Fruit fly (Drosophila melanogaster) whole organism, embryonic: Measurements from ENCODE around the gene Vinc.

Experiments used
- Ada2b ChIP-seq: fragments of 200-800 bp; sonication (Bioruptor generic); IDR thresholded peaks from 2 replicates; pipeline ENCODE4 v1.3.6; 2022; ENCODE audit warnings: missing biosample characterization, missing genetic modification characterization
- B-H2 ChIP-seq: fragments of 200-800 bp; sonication (Bioruptor generic); optimal IDR thresholded peaks from 2 replicates; lab custom pipeline; 2018; ENCODE audit warnings: missing biosample characterization, mild to moderate bottlenecking, missing genetic modification characterization
- CG10462 ChIP-seq: fragments of 200-800 bp; sonication (Bioruptor generic); optimal IDR thresholded peaks from 2 replicates; lab custom pipeline; 2016; ENCODE audit warnings: missing biosample characterization, missing genetic modification characterization
- CG11696 ChIP-seq: fragments of 200-800 bp; sonication (Bioruptor generic); IDR thresholded peaks from 2 replicates; pipeline ENCODE4 v1.3.6; 2022; ENCODE audit warnings: missing biosample characterization, missing genetic modification characterization
- CG12071 ChIP-seq: fragments of 200-800 bp; sonication (Bioruptor generic); optimal IDR thresholded peaks from 3 replicates; lab custom pipeline; 2018; ENCODE audit warnings: missing biosample characterization, mild to moderate bottlenecking, missing genetic modification characterization
- CG12104 ChIP-seq: fragments of 200-800 bp; sonication (Bioruptor generic); optimal IDR thresholded peaks from 3 replicates; lab custom pipeline; 2016; ENCODE audit warnings: missing biosample characterization, missing genetic modification characterization
- CG12942 ChIP-seq: fragments of 200-800 bp; sonication (Bioruptor generic); optimal IDR thresholded peaks from 3 replicates; lab custom pipeline; 2016; ENCODE audit warnings: missing biosample characterization, missing genetic modification characterization
- CG13296 ChIP-seq: fragments of 200-800 bp; sonication (Bioruptor generic); optimal IDR thresholded peaks from 3 replicates; lab custom pipeline; 2018; ENCODE audit warnings: missing biosample characterization, mild to moderate bottlenecking, missing genetic modification characterization
- CG17568 ChIP-seq: fragments of 200-800 bp; sonication (Bioruptor generic); optimal IDR thresholded peaks from 2 replicates; lab custom pipeline; 2018; ENCODE audit warnings: missing biosample characterization, mild to moderate bottlenecking, missing genetic modification characterization, moderate library complexity
- CG17612 ChIP-seq: fragments of 200-800 bp; sonication (Bioruptor generic); IDR thresholded peaks from 2 replicates; pipeline ENCODE4 v1.3.6; 2022; ENCODE audit warnings: missing biosample characterization, missing genetic modification characterization
- CG17829 ChIP-seq: fragments of 200-800 bp; optimal IDR thresholded peaks from 2 replicates; lab custom pipeline; 2019; ENCODE audit warnings: missing biosample characterization, mild to moderate bottlenecking, missing genetic modification characterization, moderate library complexity
- CG1792 ChIP-seq: fragments of 200-800 bp; sonication (Bioruptor generic); optimal IDR thresholded peaks from 2 replicates; lab custom pipeline; 2016; ENCODE audit warnings: missing biosample characterization, missing genetic modification characterization
- CG2712 ChIP-seq: fragments of 200-800 bp; optimal IDR thresholded peaks from 3 replicates; lab custom pipeline; 2019; ENCODE audit warnings: missing biosample characterization, mild to moderate bottlenecking, missing genetic modification characterization, moderate library complexity
- CG2875 ChIP-seq: fragments of 200-800 bp; sonication (Bioruptor generic); optimal IDR thresholded peaks from 2 replicates; lab custom pipeline; 2017; ENCODE audit warnings: missing biosample characterization, mild to moderate bottlenecking, missing genetic modification characterization, missing genetic modification reagents
- CG3838 ChIP-seq: fragments of 200-800 bp; sonication (Bioruptor generic); optimal IDR thresholded peaks from 3 replicates; lab custom pipeline; 2016; ENCODE audit warnings: missing biosample characterization, missing genetic modification characterization
- CG4707 ChIP-seq: fragments of 200-800 bp; sonication (Bioruptor generic); optimal IDR thresholded peaks from 2 replicates; lab custom pipeline; 2018; ENCODE audit warnings: missing biosample characterization, mild to moderate bottlenecking, missing genetic modification characterization, moderate library complexity
- CG6272 ChIP-seq: fragments of 200-800 bp; sonication (Bioruptor generic); IDR thresholded peaks from 2 replicates; pipeline ENCODE4 v1.3.6; 2022; ENCODE audit warnings: missing biosample characterization, missing genetic modification characterization
- CG7357 ChIP-seq: fragments of 200-800 bp; sonication (Bioruptor generic); IDR thresholded peaks from 3 replicates; pipeline ENCODE4 v1.3.6; 2022; ENCODE audit warnings: missing biosample characterization, missing genetic modification characterization
- CG7745 ChIP-seq: fragments of 200-800 bp; sonication (Bioruptor generic); optimal IDR thresholded peaks from 2 replicates; lab custom pipeline; 2018; ENCODE audit warnings: missing biosample characterization, mild to moderate bottlenecking, missing genetic modification characterization, moderate library complexity
- CG7839 ChIP-seq: fragments of 200-800 bp; sonication (Bioruptor generic); optimal IDR thresholded peaks from 3 replicates; lab custom pipeline; 2018; ENCODE audit warnings: missing biosample characterization, mild to moderate bottlenecking, missing genetic modification characterization, moderate library complexity
- CG7987 ChIP-seq: fragments of 200-800 bp; sonication (Bioruptor generic); optimal IDR thresholded peaks from 2 replicates; lab custom pipeline; 2018; ENCODE audit warnings: missing biosample characterization, mild to moderate bottlenecking, missing genetic modification characterization, moderate library complexity
- CG8765 ChIP-seq: fragments of 200-800 bp; sonication (Bioruptor generic); IDR thresholded peaks from 2 replicates; pipeline ENCODE4 v1.3.6; 2022; ENCODE audit warnings: missing biosample characterization, missing genetic modification characterization
- CG8944 ChIP-seq: fragments of 200-800 bp; sonication (Bioruptor generic); optimal IDR thresholded peaks from 3 replicates; lab custom pipeline; 2016; ENCODE audit warnings: missing biosample characterization, missing genetic modification characterization
- ERR ChIP-seq: fragments of 200-800 bp; sonication (Bioruptor generic); optimal IDR thresholded peaks from 2 replicates; lab custom pipeline; 2016; ENCODE audit warnings: missing biosample characterization, missing genetic modification characterization
- Eip74EF ChIP-seq, 2 experiments: fragments of 200-800 bp in 1 of 2; fragments of >200 bp in 1 of 2; sonication (Bioruptor generic) in 1 of 2; optimal IDR thresholded peaks; 2 replicates each; lab custom pipeline; 2017 to 2019; ENCODE audit warnings: missing biosample characterization in 2 of 2, missing genetic modification characterization in 2 of 2, mild to moderate bottlenecking in 1 of 2, moderate library complexity in 1 of 2
- Elba2 ChIP-seq: fragments of 200-800 bp; sonication (Bioruptor generic); optimal IDR thresholded peaks from 3 replicates; lab custom pipeline; 2016; ENCODE audit warnings: missing biosample characterization, missing genetic modification characterization
- Hey ChIP-seq: fragments of 200-800 bp; sonication (Bioruptor generic); optimal IDR thresholded peaks from 3 replicates; lab custom pipeline; 2018; ENCODE audit warnings: missing biosample characterization, mild to moderate bottlenecking, missing genetic modification characterization
- Hsf ChIP-seq: fragments of 200-800 bp; sonication (Bioruptor generic); optimal IDR thresholded peaks from 3 replicates; lab custom pipeline; 2016; ENCODE audit warnings: missing biosample characterization, missing genetic modification characterization
- Lhr ChIP-seq: fragments of 200-800 bp; sonication (Bioruptor generic); optimal IDR thresholded peaks from 3 replicates; lab custom pipeline; 2017; ENCODE audit warnings: mild to moderate bottlenecking, missing biosample characterization, missing genetic modification reagents, missing genetic modification characterization
- Med ChIP-seq: fragments of 200-800 bp; sonication (Bioruptor generic); peaks from one replicate; lab custom pipeline; 2016; ENCODE audit warnings: missing biosample characterization, missing genetic modification characterization, mild to moderate bottlenecking, inconsistent platforms, moderate library complexity
- Nf-YB ChIP-seq: fragments of 200-800 bp; sonication (Bioruptor generic); optimal IDR thresholded peaks from 3 replicates; lab custom pipeline; 2019; ENCODE audit warnings: missing biosample characterization, mild to moderate bottlenecking, missing genetic modification characterization, moderate library complexity
- Nf-YC ChIP-seq: fragments of 200-800 bp; optimal IDR thresholded peaks from 3 replicates; lab custom pipeline; 2019; ENCODE audit warnings: missing biosample characterization, mild to moderate bottlenecking, missing genetic modification characterization, moderate library complexity
- Ravus ChIP-seq: fragments of 200-800 bp; sonication (Bioruptor generic); IDR thresholded peaks from 2 replicates; pipeline ENCODE4 v1.3.6; 2022; ENCODE audit warnings: missing biosample characterization, missing genetic modification characterization
- Scr ChIP-seq: fragments of 200-800 bp; sonication (Bioruptor generic); IDR thresholded peaks from 2 replicates; pipeline ENCODE4 v1.3.6; 2022; ENCODE audit warnings: missing biosample characterization, missing genetic modification characterization; ENCODE audit not compliant: partially characterized antibody
- abd-A ChIP-seq: fragments of 200-800 bp; sonication (Bioruptor generic); optimal IDR thresholded peaks from 3 replicates; lab custom pipeline; 2019; ENCODE audit warnings: missing biosample characterization, mild to moderate bottlenecking, missing genetic modification characterization, moderate library complexity
- br ChIP-seq: fragments of >200 bp; optimal IDR thresholded peaks from 2 replicates; lab custom pipeline; 2017
- caup ChIP-seq: fragments of 200-800 bp; sonication (Bioruptor generic); optimal IDR thresholded peaks from 3 replicates; lab custom pipeline; 2017; ENCODE audit warnings: missing biosample characterization, mild to moderate bottlenecking, missing genetic modification characterization, moderate library complexity; ENCODE audit not compliant: severe bottlenecking
- chif ChIP-seq, 2 experiments: fragments of 200-800 bp; sonication (Bioruptor generic); optimal IDR thresholded peaks; 3 replicates each; lab custom pipeline; 2016; ENCODE audit warnings: missing biosample characterization in 2 of 2, missing genetic modification characterization in 2 of 2
- danr ChIP-seq: fragments of 200-800 bp; sonication (Bioruptor generic); IDR thresholded peaks from 2 replicates; pipeline ENCODE4 v1.3.6; 2022; ENCODE audit warnings: missing biosample characterization, missing genetic modification characterization
- insv ChIP-seq, 2 experiments: fragments of 200-800 bp; sonication (Bioruptor generic); optimal IDR thresholded peaks; 3 replicates each; lab custom pipeline; 2016 to 2018; ENCODE audit warnings: missing biosample characterization in 2 of 2, missing genetic modification characterization in 2 of 2
- jing ChIP-seq: fragments of 200-800 bp; sonication (Bioruptor generic); optimal IDR thresholded peaks from 2 replicates; lab custom pipeline; 2018; ENCODE audit warnings: missing biosample characterization, mild to moderate bottlenecking, missing genetic modification characterization
- kay ChIP-seq: fragments of 200-800 bp; sonication (Bioruptor generic); optimal IDR thresholded peaks from 2 replicates; lab custom pipeline; 2016; ENCODE audit warnings: missing biosample characterization, missing genetic modification characterization
- ken ChIP-seq: fragments of 200-800 bp; sonication (Bioruptor generic); IDR thresholded peaks from 3 replicates; pipeline ENCODE4 v1.3.6; 2022; ENCODE audit warnings: missing biosample characterization, missing genetic modification characterization
- lab ChIP-seq: fragments of 200-800 bp; sonication (Bioruptor generic); optimal IDR thresholded peaks from 3 replicates; lab custom pipeline; 2017; ENCODE audit warnings: missing biosample characterization, missing genetic modification characterization, mild to moderate bottlenecking, moderate library complexity, missing genetic modification reagents
- schlank ChIP-seq: fragments of 200-800 bp; sonication (Bioruptor generic); optimal IDR thresholded peaks from 2 replicates; lab custom pipeline; 2018; ENCODE audit warnings: missing biosample characterization, mild to moderate bottlenecking, missing genetic modification characterization
- sd ChIP-seq: fragments of 200-800 bp; sonication (Bioruptor generic); optimal IDR thresholded peaks from 3 replicates; lab custom pipeline; 2018; ENCODE audit warnings: missing biosample characterization, mild to moderate bottlenecking, missing genetic modification characterization, moderate library complexity
- sens-2 ChIP-seq: fragments of 200-800 bp; sonication (Bioruptor generic); IDR thresholded peaks from 2 replicates; pipeline ENCODE4 v1.3.6; 2022; ENCODE audit warnings: missing biosample characterization, missing genetic modification characterization
- tx ChIP-seq: fragments of 200-800 bp; sonication (Bioruptor generic); optimal IDR thresholded peaks from 2 replicates; lab custom pipeline; 2016; ENCODE audit warnings: missing biosample characterization, missing genetic modification characterization
- wor ChIP-seq: fragments of 200-800 bp; sonication (Bioruptor generic); IDR thresholded peaks from 2 replicates; pipeline ENCODE4 v1.3.6; 2022; ENCODE audit warnings: missing biosample characterization, missing genetic modification characterization
- z ChIP-seq: fragments of 200-800 bp; sonication (Bioruptor generic); IDR thresholded peaks from 3 replicates; pipeline ENCODE4 v1.3.6; 2022; ENCODE audit warnings: missing biosample characterization, missing genetic modification characterization

The Vinc gene

DNA sequence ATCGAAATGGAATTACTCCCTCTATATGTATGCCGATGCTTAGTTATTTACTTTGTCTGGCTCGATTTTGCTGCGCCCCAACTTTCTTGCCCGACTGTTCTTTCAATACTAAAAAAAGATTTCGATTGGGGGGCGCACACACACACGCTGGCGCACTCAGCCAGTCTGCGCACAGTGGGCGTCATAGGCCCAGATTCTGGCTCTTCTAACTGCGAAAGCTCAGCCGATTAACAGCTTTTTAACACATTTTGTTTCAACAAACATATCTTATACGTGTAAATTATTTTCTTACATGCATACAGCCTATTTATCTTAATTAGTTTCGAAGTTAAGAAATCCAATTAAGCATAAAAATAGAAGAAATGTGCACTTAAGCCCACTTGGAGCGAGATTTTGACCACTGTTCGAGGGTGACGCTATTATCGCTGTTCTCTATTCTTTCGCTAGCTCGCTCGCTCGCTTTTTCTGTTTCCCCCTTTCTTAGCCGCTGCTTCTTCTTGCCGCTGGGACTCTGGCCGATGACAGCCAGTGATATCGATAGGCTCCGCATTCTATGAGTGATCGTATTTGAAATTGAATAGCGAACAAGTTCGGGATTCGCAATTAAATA lies at the start of gene Vinc (continued):
- peak; percentile 62 for TF ChIP-seq Nf-YB
- TF ChIP-seq sens-2 (GFP tag; lab: Robert Waterston, UW): peak; percentile 64
- TF ChIP-seq br (lab: Kevin White, UChicago): no peak
- TF ChIP-seq caup: peak; percentile 93
- TF ChIP-seq CG11696 (GFP tag; lab: Robert Waterston, UW): 0 out of 2 replicates have a peak, but pooled peaks have one; percentile 16
- TF ChIP-seq z (GFP tag; lab: Robert Waterston, UW): no peak
- TF ChIP-seq CG1792 (GFP tag; lab: Kevin White, UChicago): peak; percentile 65
- peak in 1 of 2 experiments; percentile 89 for TF ChIP-seq Eip74EF (GFP tag; optimal IDR thresholded peaks at IDR 0.05; lab: Kevin White, UChicago)
- TF ChIP-seq CG8765 (GFP tag; lab: Robert Waterston, UW): peak; percentile 50; the same call in 1 of the 2 replicates
- peak; percentile 52 for TF ChIP-seq Hey (tag; lab: Kevin White, UChicago)
- peak; percentile 77 for TF ChIP-seq Ada2b (GFP tag; lab: Robert Waterston, UW)
- peak; percentile 78 for TF ChIP-seq ERR (GFP tag; lab: Kevin White, UChicago)
- peak; percentile 43; the same call in 1 of the 2 replicates for TF ChIP-seq Scr
- peak; percentile 98 for TF ChIP-seq Med (GFP tag; lab: Kevin White, UChicago)
- no peak for TF ChIP-seq jing
- peak; percentile 86 for TF ChIP-seq Nf-YC (tag; lab: Kevin White, UChicago)
- TF ChIP-seq sd (tag; lab: Kevin White, UChicago): peak; percentile 40
- no peak for TF ChIP-seq insv (GFP tag; optimal IDR thresholded peaks at IDR 0.05; lab: Kevin White, UChicago)
- TF ChIP-seq CG3838 (GFP tag; lab: Kevin White, UChicago): no peak
- peak; percentile 56 for TF ChIP-seq CG10462 (GFP tag; lab: Kevin White, UChicago)
- peak; percentile 93 for TF ChIP-seq CG7839
- TF ChIP-seq Hsf (GFP tag; lab: Kevin White, UChicago): peak; percentile 57
- TF ChIP-seq abd-A: no peak
- peak; percentile 45 for TF ChIP-seq schlank (tag; lab: Kevin White, UChicago)
- TF ChIP-seq B-H2 (GFP tag; lab: Kevin White, UChicago): peak; percentile 76
- no peak; the same call in 1 of the 2 replicates for TF ChIP-seq CG17612 (GFP tag; lab: Robert Waterston, UW)
- TF ChIP-seq CG4707: peak; percentile 100
- peak; percentile 80 for TF ChIP-seq CG6272 (GFP tag; lab: Robert Waterston, UW)
- TF ChIP-seq CG7357 (GFP tag; lab: Robert Waterston, UW): peak; percentile 75
- no peak for TF ChIP-seq CG17568
- TF ChIP-seq CG12071 (GFP tag; lab: Kevin White, UChicago): peak; percentile 78
- TF ChIP-seq danr (GFP tag; lab: Robert Waterston, UW): peak; percentile 76
- TF ChIP-seq Ravus (GFP tag; lab: Robert Waterston, UW): peak; percentile 50
- peak; percentile 96 for TF ChIP-seq CG13296 (GFP tag; lab: Kevin White, UChicago)
- TF ChIP-seq CG8944 (GFP tag; lab: Kevin White, UChicago): peak; percentile 57
- TF ChIP-seq Elba2 (GFP tag; lab: Kevin White, UChicago): no peak
- no peak for TF ChIP-seq CG7745 (tag; lab: Kevin White, UChicago)
- TF ChIP-seq tx (GFP tag; lab: Kevin White, UChicago): peak; percentile 73
- TF ChIP-seq lab (GFP tag; lab: Kevin White, UChicago): peak; percentile 96
- peak; percentile 67 for TF ChIP-seq CG12942 (GFP tag; lab: Kevin White, UChicago)
- TF ChIP-seq Lhr (GFP tag; lab: Kevin White, UChicago): peak; percentile 15
- TF ChIP-seq CG7987: peak; percentile 73
- TF ChIP-seq CG17829 (tag; lab: Kevin White, UChicago): peak; percentile 89
- peak; percentile 89 for TF ChIP-seq CG2712 (tag; lab: Kevin White, UChicago)
- peak; percentile 44; the same call in 1 of the 2 replicates for TF ChIP-seq wor (GFP tag; lab: Robert Waterston, UW)
- TF ChIP-seq chif (GFP tag; optimal IDR thresholded peaks at IDR 0.05; lab: Kevin White, UChicago): peak; percentile 13 to 85
- peak; percentile 26 for TF ChIP-seq CG2875
- peak; percentile 83 for TF ChIP-seq kay
- peak; percentile 74 for TF ChIP-seq CG12104 (GFP tag; lab: Kevin White, UChicago)
- peak; percentile 61; the same call in 1 of the 3 replicates for TF ChIP-seq ken (GFP tag; lab: Robert Waterston, UW)
